Worm (Caenorhabditis elegans) whole organism, mixed stage, embryonic: ENCODE results near the gene fbxa-104.

ENCODE experiments used
- blmp-1 ChIP-seq: fragments of 150-350 bp; optimal IDR thresholded peaks from 2 replicates; lab custom pipeline; 2014; ENCODE audit warnings: missing biosample characterization, missing genetic modification characterization
- elt-1 ChIP-seq: sonication (generic microtip); optimal IDR thresholded peaks from 2 replicates; lab custom pipeline; 2017; ENCODE audit warnings: missing genetic modification characterization, mild to moderate bottlenecking, missing compliant biosample characterization, antibody characterized with exemption, moderate library complexity, borderline replicate concordance; ENCODE audit not compliant: insufficient read depth
- elt-3 ChIP-seq: fragments of 150-350 bp; optimal IDR thresholded peaks from 2 replicates; lab custom pipeline; 2014; ENCODE audit warnings: missing biosample characterization, missing genetic modification characterization
- lin-32 ChIP-seq: fragments of 200-800 bp; sonication (Bioruptor generic); optimal IDR thresholded peaks from 2 replicates; lab custom pipeline; 2018; ENCODE audit warnings: mild to moderate bottlenecking, missing genetic modification characterization, missing compliant biosample characterization
- mep-1 ChIP-seq: fragments of 150-350 bp; optimal IDR thresholded peaks from 2 replicates; lab custom pipeline; 2017; ENCODE audit warnings: missing biosample characterization, missing genetic modification reagents, missing genetic modification characterization, inconsistent platforms
- pha-4 ChIP-seq: fragments of 150-350 bp; optimal IDR thresholded peaks from 2 replicates; lab custom pipeline; 2018; ENCODE audit warnings: missing biosample characterization, missing genetic modification reagents, missing genetic modification characterization
- ztf-11 ChIP-seq: fragments of 150-350 bp; optimal IDR thresholded peaks from 2 replicates; lab custom pipeline; 2014; ENCODE audit warnings: missing biosample characterization, missing genetic modification characterization

ce11 chrV:15397139-15397538 lies 26.3 kb downstream of the fbxa-104 start:
- no peak for TF ChIP-seq lin-32
- no peak for TF ChIP-seq blmp-1 (tag; lab: Kevin White, UChicago)
- no peak for TF ChIP-seq pha-4 (tag; lab: Kevin White, UChicago)
- no peak for TF ChIP-seq ztf-11 (tag; lab: Kevin White, UChicago)
- TF ChIP-seq elt-3 (tag; lab: Kevin White, UChicago): no peak
- no peak for TF ChIP-seq mep-1 (tag; lab: Kevin White, UChicago)
- no peak for TF ChIP-seq elt-1
